Fruit fly (Drosophila melanogaster) whole organism, wandering third instar larva: ENCODE measurements around the gene CG14269.

ENCODE experiments used
- Abd-B ChIP-seq: fragments of >200 bp; optimal IDR thresholded peaks from 2 replicates; lab custom pipeline; 2017; ENCODE audit warnings: missing biosample characterization, missing genetic modification characterization
- CG32264 ChIP-seq: fragments of 200-800 bp; sonication (Bioruptor generic); optimal IDR thresholded peaks from 2 replicates; lab custom pipeline; 2016; ENCODE audit warnings: missing biosample characterization, missing genetic modification characterization
- CG9705 ChIP-seq: fragments of 200-800 bp; sonication (Bioruptor generic); optimal IDR thresholded peaks from 2 replicates; lab custom pipeline; 2018; ENCODE audit warnings: missing biosample characterization, mild to moderate bottlenecking, missing genetic modification characterization
- CrebA ChIP-seq: fragments of 200-800 bp; sonication (Bioruptor generic); optimal IDR thresholded peaks from 2 replicates; lab custom pipeline; 2016; ENCODE audit warnings: missing biosample characterization, mild to moderate bottlenecking, missing genetic modification characterization, borderline replicate concordance
- Dfd ChIP-seq: fragments of >200 bp; optimal IDR thresholded peaks from 2 replicates; lab custom pipeline; 2017; ENCODE audit warnings: missing biosample characterization, missing genetic modification characterization
- Dif ChIP-seq: fragments of 200-275, 200-300 bp; sonication (Bioruptor generic); optimal IDR thresholded peaks from 2 replicates; lab custom pipeline; 2018; ENCODE audit warnings: missing biosample characterization, missing genetic modification characterization; ENCODE audit not compliant: partially characterized antibody
- GATAd ChIP-seq: sonication (Bioruptor generic); optimal IDR thresholded peaks from 2 replicates; lab custom pipeline; 2016; ENCODE audit warnings: missing biosample characterization, missing genetic modification characterization
- HLH106 ChIP-seq: fragments of 200-800 bp; optimal IDR thresholded peaks from 3 replicates; lab custom pipeline; 2019; ENCODE audit warnings: missing biosample characterization, mild to moderate bottlenecking, missing genetic modification characterization, moderate library complexity
- Hnf4 ChIP-seq: fragments of 200-800 bp; sonication (Bioruptor generic); optimal IDR thresholded peaks from 2 replicates; lab custom pipeline; 2016; ENCODE audit warnings: missing biosample characterization, mild to moderate bottlenecking, missing genetic modification characterization
- Hr78 ChIP-seq: fragments of >200 bp; optimal IDR thresholded peaks from 2 replicates; lab custom pipeline; 2017; ENCODE audit warnings: missing biosample characterization, missing genetic modification characterization
- Hr83 ChIP-seq: fragments of 200-300 bp; sonication (Bioruptor generic); optimal IDR thresholded peaks from 2 replicates; lab custom pipeline; 2016; ENCODE audit warnings: missing biosample characterization, mild to moderate bottlenecking, missing genetic modification characterization, moderate library complexity; ENCODE audit not compliant: poor library complexity, severe bottlenecking
- Jra ChIP-seq: sonication (Bioruptor generic); optimal IDR thresholded peaks from 2 replicates; lab custom pipeline; 2016; ENCODE audit warnings: missing biosample characterization, missing genetic modification characterization
- Mio ChIP-seq: sonication (Bioruptor generic); optimal IDR thresholded peaks from 2 replicates; lab custom pipeline; 2016; ENCODE audit warnings: missing biosample characterization, missing genetic modification characterization
- Myc ChIP-seq: fragments of >200 bp; optimal IDR thresholded peaks from 2 replicates; lab custom pipeline; 2017
- N ChIP-seq: fragments of >200 bp; optimal IDR thresholded peaks from 2 replicates; lab custom pipeline; 2018; ENCODE audit warnings: missing biosample characterization, missing external identifiers, missing genetic modification characterization
- OdsH ChIP-seq: fragments of 200-800 bp; sonication (Bioruptor generic); optimal IDR thresholded peaks from 2 replicates; lab custom pipeline; 2016; ENCODE audit warnings: missing biosample characterization, mild to moderate bottlenecking, missing genetic modification characterization
- Rel ChIP-seq, 2 experiments: fragments of 200-800 bp; sonication (Bioruptor generic) in 1 of 2; optimal IDR thresholded peaks; 2 replicates in 1 of 2; 3 replicates in 1 of 2; lab custom pipeline; 2016 to 2019; ENCODE audit warnings: mild to moderate bottlenecking in 2 of 2, missing biosample characterization in 2 of 2, missing genetic modification characterization in 2 of 2, moderate library complexity in 1 of 2
- Sp1 ChIP-seq: fragments of 200-800 bp; sonication (Bioruptor generic); optimal IDR thresholded peaks from 3 replicates; lab custom pipeline; 2019; ENCODE audit warnings: missing biosample characterization, mild to moderate bottlenecking, missing genetic modification characterization, moderate library complexity
- Vsx2 ChIP-seq: fragments of 200-300, 225-300 bp; sonication (Bioruptor generic); optimal IDR thresholded peaks from 2 replicates; lab custom pipeline; 2018; ENCODE audit warnings: missing biosample characterization, missing genetic modification characterization; ENCODE audit not compliant: partially characterized antibody
- br ChIP-seq: fragments of 200-800 bp; sonication (Bioruptor generic); optimal IDR thresholded peaks from 2 replicates; lab custom pipeline; 2016; ENCODE audit warnings: missing biosample characterization, missing genetic modification characterization
- brk ChIP-seq: fragments of 200-800 bp; sonication (Bioruptor generic); optimal IDR thresholded peaks from 2 replicates; lab custom pipeline; 2016; ENCODE audit warnings: missing biosample characterization, mild to moderate bottlenecking, missing genetic modification characterization
- dl ChIP-seq, 2 experiments: fragments of 175-275, 200-275 bp in 1 of 2; fragments of 200-275 bp in 1 of 2; sonication (Bioruptor generic); optimal IDR thresholded peaks; lab custom pipeline; 2018; ENCODE audit warnings: mild to moderate bottlenecking in 2 of 2, missing biosample characterization in 2 of 2, missing genetic modification characterization in 2 of 2, moderate library complexity in 2 of 2; ENCODE audit not compliant: partially characterized antibody in 2 of 2, insufficient read depth in 1 of 2
- dmrt93B ChIP-seq: fragments of 200-800 bp; sonication (Bioruptor generic); optimal IDR thresholded peaks from 2 replicates; lab custom pipeline; 2018; ENCODE audit warnings: missing biosample characterization, mild to moderate bottlenecking, missing genetic modification characterization
- dsf ChIP-seq: sonication (Bioruptor generic); optimal IDR thresholded peaks from 2 replicates; lab custom pipeline; 2016; ENCODE audit warnings: missing biosample characterization, missing genetic modification characterization, borderline replicate concordance
- ey ChIP-seq: fragments of 200-800 bp; sonication (Bioruptor generic); optimal IDR thresholded peaks from 2 replicates; lab custom pipeline; 2016; ENCODE audit warnings: missing biosample characterization, missing genetic modification characterization
- foxo ChIP-seq, 2 experiments: fragments of 200-800 bp; sonication (Bioruptor generic); optimal IDR thresholded peaks; 2 replicates in 1 of 2; 3 replicates in 1 of 2; lab custom pipeline; 2016 to 2017; ENCODE audit warnings: missing biosample characterization in 2 of 2, missing genetic modification characterization in 2 of 2
- fru ChIP-seq: fragments of 200-800 bp; sonication (Bioruptor generic); optimal IDR thresholded peaks from 3 replicates; lab custom pipeline; 2016; ENCODE audit warnings: missing biosample characterization, mild to moderate bottlenecking, missing genetic modification characterization
- h ChIP-seq: fragments of 200-800 bp; sonication (Bioruptor generic); optimal IDR thresholded peaks from 3 replicates; lab custom pipeline; 2016; ENCODE audit warnings: missing biosample characterization, mild to moderate bottlenecking, missing genetic modification characterization
- jim ChIP-seq: fragments of 175-275, 200-325 bp; sonication (Bioruptor generic); optimal IDR thresholded peaks from 2 replicates; lab custom pipeline; 2016; ENCODE audit warnings: missing biosample characterization, mild to moderate bottlenecking, missing genetic modification characterization
- lola ChIP-seq: fragments of >200 bp; optimal IDR thresholded peaks from 2 replicates; lab custom pipeline; 2017; ENCODE audit warnings: missing biosample characterization, missing genetic modification characterization
- pan ChIP-seq: fragments of >200 bp; optimal IDR thresholded peaks from 2 replicates; lab custom pipeline; 2017
- psq ChIP-seq: fragments of 200-800 bp; sonication (Bioruptor generic); optimal IDR thresholded peaks from 3 replicates; lab custom pipeline; 2017; ENCODE audit warnings: missing biosample characterization, mild to moderate bottlenecking, missing genetic modification characterization, moderate library complexity
- rgr ChIP-seq: fragments of 200-800 bp; sonication (Bioruptor generic); optimal IDR thresholded peaks from 3 replicates; lab custom pipeline; 2016; ENCODE audit warnings: missing biosample characterization, mild to moderate bottlenecking, missing genetic modification characterization
- sage ChIP-seq: fragments of 200-800 bp; sonication (Bioruptor generic); optimal IDR thresholded peaks from 2 replicates; lab custom pipeline; 2016; ENCODE audit warnings: missing biosample characterization, mild to moderate bottlenecking, missing genetic modification characterization
- sv ChIP-seq: fragments of 200-800 bp; sonication (Bioruptor generic); optimal IDR thresholded peaks from 3 replicates; lab custom pipeline; 2016; ENCODE audit warnings: missing biosample characterization, missing genetic modification characterization
- tai ChIP-seq: sonication (Bioruptor generic); optimal IDR thresholded peaks from 2 replicates; lab custom pipeline; 2016; ENCODE audit warnings: missing biosample characterization, missing genetic modification characterization
- usp ChIP-seq: fragments of >200 bp; optimal IDR thresholded peaks from 2 replicates; lab custom pipeline; 2017; ENCODE audit warnings: missing biosample characterization, missing genetic modification characterization
- woc ChIP-seq: sonication (Bioruptor generic); optimal IDR thresholded peaks from 2 replicates; lab custom pipeline; 2016; ENCODE audit warnings: missing biosample characterization, mild to moderate bottlenecking, missing genetic modification characterization

CG14269 gene

dm6 chrX:3407760-3408608 lies 27.6 kb downstream of the CG14269 start:
- no peak for TF ChIP-seq usp (GFP tag; lab: Kevin White, UChicago)
- TF ChIP-seq Jra (GFP tag; lab: Kevin White, UChicago) = peak; percentile 70
- peak; percentile 92 for TF ChIP-seq woc (GFP tag; lab: Kevin White, UChicago)
- peak; percentile 48 for TF ChIP-seq Sp1 (GFP tag; lab: Kevin White, UChicago)
- peak; percentile 79 for TF ChIP-seq jim (GFP tag; lab: Kevin White, UChicago)
- no peak for TF ChIP-seq lola (GFP tag; lab: Kevin White, UChicago)
- TF ChIP-seq foxo (GFP tag; optimal IDR thresholded peaks at IDR 0.05; lab: Kevin White, UChicago) = peak; percentile 35 to 90
- TF ChIP-seq Hr78 = no peak
- TF ChIP-seq dl (GFP tag; optimal IDR thresholded peaks at IDR 0.05; lab: Kevin White, UChicago; ENCODE audit: insufficient read depth in 1 of 2, partially characterized antibody in 2 of 2) = peak in 1 of 2 experiments; percentile 38
- no peak for TF ChIP-seq pan (lab: Kevin White, UChicago)
- TF ChIP-seq brk = peak; percentile 77
- TF ChIP-seq Abd-B (GFP tag; lab: Kevin White, UChicago) = no peak
- peak; percentile 77 for TF ChIP-seq psq (GFP tag; lab: Kevin White, UChicago)
- TF ChIP-seq HLH106 (tag; lab: Kevin White, UChicago) = peak; percentile 59
- peak; percentile 81 for TF ChIP-seq Hnf4 (GFP tag; lab: Kevin White, UChicago)
- TF ChIP-seq OdsH (GFP tag; lab: Kevin White, UChicago) = peak; percentile 83
- peak; percentile 27 for TF ChIP-seq Hr83 (GFP tag; lab: Kevin White, UChicago)
- TF ChIP-seq CG32264 (GFP tag; lab: Kevin White, UChicago) = peak; percentile 73
- TF ChIP-seq ey = peak; percentile 92
- peak; percentile 25 for TF ChIP-seq CG9705 (GFP tag; lab: Kevin White, UChicago)
- TF ChIP-seq N = no peak
- peak; percentile 22 for TF ChIP-seq dsf (GFP tag; lab: Kevin White, UChicago)
- TF ChIP-seq Myc (lab: Kevin White, UChicago) = no peak
- TF ChIP-seq h (GFP tag; lab: Kevin White, UChicago) = peak; percentile 87
- TF ChIP-seq dmrt93B (GFP tag; lab: Kevin White, UChicago) = peak; percentile 55
- TF ChIP-seq rgr (GFP tag; lab: Kevin White, UChicago) = peak; percentile 84
- no peak for TF ChIP-seq Dfd
- TF ChIP-seq sage = peak; percentile 78
- TF ChIP-seq Dif (GFP tag; lab: Kevin White, UChicago) = peak; percentile 26
- TF ChIP-seq br (GFP tag; lab: Kevin White, UChicago) = peak; percentile 87
- TF ChIP-seq Vsx2 (GFP tag; lab: Kevin White, UChicago) = no peak
- peak; percentile 52 for TF ChIP-seq CrebA (GFP tag; lab: Kevin White, UChicago)
- no peak for TF ChIP-seq tai
- no peak for TF ChIP-seq sv (GFP tag; lab: Kevin White, UChicago)
- TF ChIP-seq GATAd (GFP tag; lab: Kevin White, UChicago) = no peak
- TF ChIP-seq Mio (GFP tag; lab: Kevin White, UChicago) = no peak
- peak; percentile 93 for TF ChIP-seq fru (GFP tag; lab: Kevin White, UChicago)
- peak; percentile 78 for TF ChIP-seq Rel (GFP tag; optimal IDR thresholded peaks at IDR 0.05; lab: Kevin White, UChicago)
- peak; percentile 61 for TF ChIP-seq Rel (tag; optimal IDR thresholded peaks at IDR 0.05; lab: Kevin White, UChicago)

- TF ChIP-seq sv (GFP tag; lab: Kevin White, UChicago) (no peak), OdsH (GFP tag; lab: Kevin White, UChicago) (no peak), Dfd (no peak)
Observed at dm6 chrX:3405440-3405839, 30.2 kb downstream of the CG14269 start.
